Fruit fly (Drosophila melanogaster) whole organism, embryonic: ENCODE results near the gene Col4a1.

ENCODE experiments used
- CG10209 ChIP-seq: fragments of 200-800 bp; sonication (Bioruptor generic); optimal IDR thresholded peaks from 3 replicates; lab custom pipeline; 2017; ENCODE audit warnings: missing biosample characterization, mild to moderate bottlenecking, missing genetic modification characterization, missing genetic modification reagents
- CG10462 ChIP-seq: fragments of 200-800 bp; sonication (Bioruptor generic); optimal IDR thresholded peaks from 2 replicates; lab custom pipeline; 2016; ENCODE audit warnings: missing biosample characterization, missing genetic modification characterization
- CG10543 ChIP-seq: fragments of 200-800 bp; sonication (Bioruptor generic); optimal IDR thresholded peaks from 3 replicates; lab custom pipeline; 2017; ENCODE audit warnings: missing biosample characterization, mild to moderate bottlenecking, missing genetic modification characterization, moderate library complexity
- CG11085 ChIP-seq: fragments of 200-800 bp; sonication (Bioruptor generic); IDR thresholded peaks from 2 replicates; pipeline ENCODE4 v1.3.6; 2022; ENCODE audit warnings: missing biosample characterization, missing genetic modification characterization
- CG12155 ChIP-seq: fragments of 200-800 bp; sonication (Bioruptor generic); optimal IDR thresholded peaks from 3 replicates; lab custom pipeline; 2016; ENCODE audit warnings: missing biosample characterization, missing genetic modification characterization
- CG13775 ChIP-seq: fragments of 200-800 bp; sonication (Bioruptor generic); optimal IDR thresholded peaks from 3 replicates; lab custom pipeline; 2017; ENCODE audit warnings: missing biosample characterization, mild to moderate bottlenecking, missing genetic modification characterization
- CG13894 ChIP-seq: fragments of 200-800 bp; sonication (Bioruptor generic); optimal IDR thresholded peaks from 3 replicates; lab custom pipeline; 2018; ENCODE audit warnings: missing biosample characterization, mild to moderate bottlenecking, missing genetic modification characterization, moderate library complexity
- CG15514 ChIP-seq: fragments of 200-800 bp; sonication (Bioruptor generic); optimal IDR thresholded peaks from 3 replicates; lab custom pipeline; 2017; ENCODE audit warnings: missing biosample characterization, missing genetic modification characterization, mild to moderate bottlenecking, moderate library complexity, missing genetic modification reagents
- CG16815 ChIP-seq: fragments of 200-800 bp; sonication (Bioruptor generic); optimal IDR thresholded peaks from 3 replicates; lab custom pipeline; 2017; ENCODE audit warnings: missing biosample characterization, mild to moderate bottlenecking, missing genetic modification characterization
- CG17912 ChIP-seq: fragments of 200-800 bp; sonication (Bioruptor generic); optimal IDR thresholded peaks from 2 replicates; lab custom pipeline; 2018; ENCODE audit warnings: missing biosample characterization, mild to moderate bottlenecking, missing genetic modification characterization
- CG1832 ChIP-seq: fragments of 200-800 bp; sonication (Bioruptor generic); optimal IDR thresholded peaks from 2 replicates; lab custom pipeline; 2017; ENCODE audit warnings: missing biosample characterization, mild to moderate bottlenecking, missing genetic modification characterization, inconsistent platforms
- CG18599 ChIP-seq: fragments of 200-800 bp; sonication (Bioruptor generic); optimal IDR thresholded peaks from 3 replicates; lab custom pipeline; 2017; ENCODE audit warnings: missing biosample characterization, missing genetic modification characterization, mild to moderate bottlenecking, moderate library complexity, missing genetic modification reagents
- CG2712 ChIP-seq: fragments of 200-800 bp; optimal IDR thresholded peaks from 3 replicates; lab custom pipeline; 2019; ENCODE audit warnings: missing biosample characterization, mild to moderate bottlenecking, missing genetic modification characterization, moderate library complexity
- CG2875 ChIP-seq: fragments of 200-800 bp; sonication (Bioruptor generic); optimal IDR thresholded peaks from 2 replicates; lab custom pipeline; 2017; ENCODE audit warnings: missing biosample characterization, mild to moderate bottlenecking, missing genetic modification characterization, missing genetic modification reagents
- CG31388 ChIP-seq: fragments of 200-800 bp; sonication (Bioruptor generic); optimal IDR thresholded peaks from 2 replicates; lab custom pipeline; 2016; ENCODE audit warnings: missing biosample characterization, missing genetic modification characterization
- CG32767 ChIP-seq: fragments of 200-800 bp; sonication (Bioruptor generic); IDR thresholded peaks from 2 replicates; pipeline ENCODE4 v1.3.6; 2022; ENCODE audit warnings: missing biosample characterization, missing genetic modification characterization
- CG34376 ChIP-seq: fragments of 200-800 bp; sonication (Bioruptor generic); optimal IDR thresholded peaks from 2 replicates; lab custom pipeline; 2018; ENCODE audit warnings: missing biosample characterization, mild to moderate bottlenecking, missing genetic modification characterization
- CG4424 ChIP-seq: fragments of 200-800 bp; sonication (Bioruptor generic); optimal IDR thresholded peaks from 3 replicates; lab custom pipeline; 2016; ENCODE audit warnings: missing biosample characterization, missing genetic modification characterization
- CG6791 ChIP-seq: fragments of 200-800 bp; sonication (Bioruptor generic); IDR thresholded peaks from 3 replicates; pipeline ENCODE4 v1.3.6; 2022; ENCODE audit warnings: missing biosample characterization, missing genetic modification characterization; ENCODE audit not compliant: partially characterized antibody
- CG7357 ChIP-seq: fragments of 200-800 bp; sonication (Bioruptor generic); IDR thresholded peaks from 3 replicates; pipeline ENCODE4 v1.3.6; 2022; ENCODE audit warnings: missing biosample characterization, missing genetic modification characterization
- CG9437 ChIP-seq: fragments of 200-800 bp; sonication (Bioruptor generic); optimal IDR thresholded peaks from 2 replicates; lab custom pipeline; 2018; ENCODE audit warnings: missing biosample characterization, mild to moderate bottlenecking, missing genetic modification characterization
- CHES-1-like ChIP-seq: fragments of 200-800 bp; sonication (Bioruptor generic); optimal IDR thresholded peaks from 2 replicates; lab custom pipeline; 2016; ENCODE audit warnings: missing biosample characterization, missing genetic modification characterization
- Chrac-16 ChIP-seq: fragments of 200-800 bp; sonication (Bioruptor generic); optimal IDR thresholded peaks from 3 replicates; lab custom pipeline; 2016; ENCODE audit warnings: missing biosample characterization, missing genetic modification characterization
- CkIIα-i1 ChIP-seq: fragments of 200-800 bp; sonication (Bioruptor generic); IDR thresholded peaks from 2 replicates; pipeline ENCODE4 v1.3.6; 2022; ENCODE audit warnings: missing biosample characterization, missing genetic modification characterization
- Dp ChIP-seq: fragments of 200-800 bp; sonication (Bioruptor generic); optimal IDR thresholded peaks from 2 replicates; lab custom pipeline; 2018; ENCODE audit warnings: missing biosample characterization, mild to moderate bottlenecking, missing genetic modification characterization, moderate library complexity
- Elba2 ChIP-seq: fragments of 200-800 bp; sonication (Bioruptor generic); optimal IDR thresholded peaks from 3 replicates; lab custom pipeline; 2016; ENCODE audit warnings: missing biosample characterization, missing genetic modification characterization
- Gsc ChIP-seq: fragments of 200-800 bp; sonication (Bioruptor generic); IDR thresholded peaks from 2 replicates; pipeline ENCODE4 v1.3.6; 2022; ENCODE audit warnings: missing biosample characterization, missing genetic modification characterization
- HmgD ChIP-seq: fragments of 200-800 bp; sonication (Bioruptor generic); optimal IDR thresholded peaks from 3 replicates; lab custom pipeline; 2016; ENCODE audit warnings: missing biosample characterization, missing genetic modification characterization
- MBD-R2 ChIP-seq: fragments of 200-800 bp; sonication (Bioruptor generic); IDR thresholded peaks from 2 replicates; pipeline ENCODE4 v1.3.6; 2022; ENCODE audit warnings: missing biosample characterization, missing genetic modification characterization
- Meics ChIP-seq: fragments of 200-800 bp; sonication (Bioruptor generic); optimal IDR thresholded peaks from 2 replicates; lab custom pipeline; 2017; ENCODE audit warnings: missing biosample characterization, mild to moderate bottlenecking, missing genetic modification characterization
- Nf-YB ChIP-seq: fragments of 200-800 bp; sonication (Bioruptor generic); optimal IDR thresholded peaks from 3 replicates; lab custom pipeline; 2019; ENCODE audit warnings: missing biosample characterization, mild to moderate bottlenecking, missing genetic modification characterization, moderate library complexity
- Oaz ChIP-seq: fragments of 200-800 bp; sonication (Bioruptor generic); IDR thresholded peaks from 2 replicates; pipeline ENCODE4 v1.3.6; 2022; ENCODE audit warnings: missing biosample characterization, missing genetic modification characterization
- Opbp ChIP-seq: fragments of 200-800 bp; sonication (Bioruptor generic); IDR thresholded peaks from 3 replicates; pipeline ENCODE4 v1.3.6; 2022; ENCODE audit warnings: missing biosample characterization, missing genetic modification characterization; ENCODE audit not compliant: partially characterized antibody
- Scr ChIP-seq: fragments of 200-800 bp; sonication (Bioruptor generic); IDR thresholded peaks from 2 replicates; pipeline ENCODE4 v1.3.6; 2022; ENCODE audit warnings: missing biosample characterization, missing genetic modification characterization; ENCODE audit not compliant: partially characterized antibody
- Sox102F ChIP-seq: fragments of 200-800 bp; sonication (Bioruptor generic); optimal IDR thresholded peaks from 2 replicates; lab custom pipeline; 2018; ENCODE audit warnings: missing biosample characterization, mild to moderate bottlenecking, missing genetic modification characterization, moderate library complexity
- Usf ChIP-seq: fragments of 200-800 bp; sonication (Bioruptor generic); optimal IDR thresholded peaks from 2 replicates; lab custom pipeline; 2017; ENCODE audit warnings: missing genotype, missing biosample characterization, missing genetic modification characterization
- ci ChIP-seq: fragments of 200-800 bp; sonication (Bioruptor generic); IDR thresholded peaks from 3 replicates; pipeline ENCODE4 v1.3.6; 2022; ENCODE audit warnings: missing biosample characterization, missing genetic modification characterization
- dmrt99B ChIP-seq: fragments of 200-800 bp; sonication (Bioruptor generic); optimal IDR thresholded peaks from 2 replicates; lab custom pipeline; 2018; ENCODE audit warnings: missing biosample characterization, mild to moderate bottlenecking, missing genetic modification characterization, moderate library complexity
- ewg ChIP-seq: fragments of 200-800 bp; sonication (Bioruptor generic); optimal IDR thresholded peaks from 3 replicates; lab custom pipeline; 2017; ENCODE audit warnings: mild to moderate bottlenecking, missing biosample characterization, missing genetic modification reagents, missing genetic modification characterization
- fd3F ChIP-seq: fragments of 200-800 bp; sonication (Bioruptor generic); optimal IDR thresholded peaks from 2 replicates; lab custom pipeline; 2018; ENCODE audit warnings: missing biosample characterization, mild to moderate bottlenecking, missing genetic modification characterization, moderate library complexity
- gsb-n ChIP-seq: fragments of 200-800 bp; sonication (Bioruptor generic); optimal IDR thresholded peaks from 3 replicates; lab custom pipeline; 2018; ENCODE audit warnings: missing biosample characterization, mild to moderate bottlenecking, missing genetic modification characterization
- kay ChIP-seq: fragments of 200-800 bp; sonication (Bioruptor generic); optimal IDR thresholded peaks from 2 replicates; lab custom pipeline; 2016; ENCODE audit warnings: missing biosample characterization, missing genetic modification characterization
- rib ChIP-seq: fragments of 200-800 bp; sonication (Bioruptor generic); IDR thresholded peaks from 2 replicates; pipeline ENCODE4 v1.3.6; 2022; ENCODE audit warnings: missing biosample characterization, missing genetic modification characterization
- slbo ChIP-seq: fragments of 200-800 bp; sonication (Bioruptor generic); IDR thresholded peaks from 2 replicates; pipeline ENCODE4 v1.3.6; 2022; ENCODE audit warnings: missing biosample characterization, missing genetic modification characterization
- ssp ChIP-seq: fragments of 200-800 bp; sonication (Bioruptor generic); IDR thresholded peaks from 2 replicates; pipeline ENCODE4 v1.3.6; 2022; ENCODE audit warnings: missing biosample characterization, missing genetic modification characterization
- tio ChIP-seq: fragments of 200-800 bp; sonication (Bioruptor generic); optimal IDR thresholded peaks from 2 replicates; lab custom pipeline; 2017; ENCODE audit warnings: missing biosample characterization, missing genetic modification characterization, inconsistent platforms
- trh ChIP-seq: fragments of 200-800 bp; sonication (Bioruptor generic); optimal IDR thresholded peaks from 2 replicates; lab custom pipeline; 2016; ENCODE audit warnings: missing biosample characterization, missing genetic modification characterization
- unc-4 ChIP-seq: fragments of 200-800 bp; sonication (Bioruptor generic); IDR thresholded peaks from 2 replicates; pipeline ENCODE4 v1.3.6; 2022; ENCODE audit warnings: missing biosample characterization, missing genetic modification characterization; ENCODE audit not compliant: partially characterized antibody
- unpg ChIP-seq: fragments of 200-800 bp; sonication (Bioruptor generic); optimal IDR thresholded peaks from 3 replicates; lab custom pipeline; 2018; ENCODE audit warnings: missing biosample characterization, mild to moderate bottlenecking, missing genetic modification characterization, moderate library complexity

The Col4a1 gene

DNA sequence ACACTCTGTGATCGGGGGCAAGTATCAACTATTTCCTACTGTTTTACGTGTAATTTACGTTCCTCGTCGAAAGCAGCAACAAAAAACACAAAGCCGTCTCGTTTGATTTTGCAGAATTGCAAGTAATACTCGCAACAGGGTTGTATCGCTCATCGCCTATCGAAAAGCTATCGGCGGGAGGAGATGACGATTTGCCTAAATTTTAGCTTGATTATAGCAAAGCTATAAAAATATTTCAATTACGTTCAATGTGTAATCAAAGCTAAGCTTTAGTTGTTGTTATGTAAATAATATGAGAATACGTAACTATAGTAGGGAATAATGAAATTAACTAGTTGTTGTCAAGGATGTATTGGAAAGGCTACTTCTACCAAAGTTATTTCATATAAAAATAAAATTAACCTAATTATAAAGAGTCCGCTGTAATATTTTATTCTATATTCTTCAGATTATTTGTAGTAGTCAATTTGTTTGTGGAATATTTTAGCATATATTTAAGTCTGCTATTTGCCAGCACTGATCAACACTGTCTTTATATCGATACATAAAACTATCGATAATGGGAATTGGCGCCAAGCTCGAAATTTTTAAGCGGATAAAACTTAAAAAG lies 30.3 kb downstream of the Col4a1 start, which contains the start of gene Rpn11 (continued):
- peak; percentile 4 for TF ChIP-seq Elba2
- no peak for TF ChIP-seq CkIIα-i1 (GFP tag; lab: Robert Waterston, UW)
- TF ChIP-seq CG31388: no peak
- no peak for TF ChIP-seq HmgD (GFP tag; lab: Kevin White, UChicago)
- peak; percentile 60 for TF ChIP-seq CG13894 (tag; lab: Kevin White, UChicago)
- TF ChIP-seq Dp (GFP tag; lab: Kevin White, UChicago): peak; percentile 87
- peak; percentile 66 for TF ChIP-seq Scr
- peak; percentile 7 for TF ChIP-seq Usf (GFP tag; lab: Kevin White, UChicago)
- peak; percentile 47; the same call in 1 of the 3 replicates for TF ChIP-seq Opbp (GFP tag; lab: Robert Waterston, UW)
- TF ChIP-seq rib: no peak
- peak; percentile 67 for TF ChIP-seq CG18599 (GFP tag; lab: Kevin White, UChicago)
- no peak for TF ChIP-seq Gsc (GFP tag; lab: Robert Waterston, UW)
- TF ChIP-seq trh (GFP tag; lab: Kevin White, UChicago): peak; percentile 36
- peak; percentile 45 for TF ChIP-seq tio
- peak; percentile 41 for TF ChIP-seq unpg (GFP tag; lab: Kevin White, UChicago)
- peak; percentile 51 for TF ChIP-seq Chrac-16 (GFP tag; lab: Kevin White, UChicago)
- TF ChIP-seq dmrt99B: peak; percentile 68
- TF ChIP-seq ci (GFP tag; lab: Robert Waterston, UW): 0 out of 3 replicates have a peak, but pooled peaks have one; percentile 9
- TF ChIP-seq Meics (GFP tag; lab: Kevin White, UChicago): peak; percentile 64
- TF ChIP-seq CG17912: no peak
- peak; percentile 11 for TF ChIP-seq CG10462
- 0 out of 3 replicates have a peak, but pooled peaks have one; percentile 25 for TF ChIP-seq CG7357 (GFP tag; lab: Robert Waterston, UW)
- no peak for TF ChIP-seq CG32767 (GFP tag; lab: Robert Waterston, UW)
- peak; percentile 76 for TF ChIP-seq CG2712 (tag; lab: Kevin White, UChicago)
- TF ChIP-seq CG11085 (GFP tag; lab: Robert Waterston, UW): no peak
- TF ChIP-seq gsb-n (tag; lab: Kevin White, UChicago): peak; percentile 47
- peak; percentile 62 for TF ChIP-seq slbo (GFP tag; lab: Robert Waterston, UW)
- TF ChIP-seq Sox102F (GFP tag; lab: Kevin White, UChicago): peak; percentile 64
- peak; percentile 71 for TF ChIP-seq CG12155 (GFP tag; lab: Kevin White, UChicago)
- peak; percentile 38; the same call in 1 of the 2 replicates for TF ChIP-seq unc-4 (GFP tag; lab: Robert Waterston, UW)
- TF ChIP-seq CHES-1-like (GFP tag; lab: Kevin White, UChicago): peak; percentile 7
- peak; percentile 55 for TF ChIP-seq CG9437 (GFP tag; lab: Kevin White, UChicago)
- TF ChIP-seq CG10543: peak; percentile 81
- TF ChIP-seq ewg (GFP tag; lab: Kevin White, UChicago): peak; percentile 18
- no peak for TF ChIP-seq CG6791 (GFP tag; lab: Robert Waterston, UW)
- TF ChIP-seq CG4424 (GFP tag; lab: Kevin White, UChicago): peak; percentile 69
- TF ChIP-seq ssp (GFP tag; lab: Robert Waterston, UW): no peak
- peak; percentile 58 for TF ChIP-seq CG10209 (GFP tag; lab: Kevin White, UChicago)
- peak; percentile 37 for TF ChIP-seq Nf-YB (GFP tag; lab: Kevin White, UChicago)
- peak; percentile 44 for TF ChIP-seq CG16815 (GFP tag; lab: Kevin White, UChicago)
- TF ChIP-seq Oaz (GFP tag; lab: Robert Waterston, UW): no peak
- TF ChIP-seq fd3F (GFP tag; lab: Kevin White, UChicago): peak; percentile 45
- peak; percentile 30 for TF ChIP-seq CG15514 (GFP tag; lab: Kevin White, UChicago)
- TF ChIP-seq CG1832: no peak
- TF ChIP-seq MBD-R2: peak; percentile 73
- peak; percentile 22 for TF ChIP-seq CG2875
- TF ChIP-seq kay (GFP tag; lab: Kevin White, UChicago): peak; percentile 50
- peak; percentile 55 for TF ChIP-seq CG34376 (GFP tag; lab: Kevin White, UChicago)
- TF ChIP-seq CG13775 (GFP tag; lab: Kevin White, UChicago): peak; percentile 79
